Worm (Caenorhabditis elegans): ENCODE data around the gene C18C4.7.

C18C4.7 gene

DNA sequence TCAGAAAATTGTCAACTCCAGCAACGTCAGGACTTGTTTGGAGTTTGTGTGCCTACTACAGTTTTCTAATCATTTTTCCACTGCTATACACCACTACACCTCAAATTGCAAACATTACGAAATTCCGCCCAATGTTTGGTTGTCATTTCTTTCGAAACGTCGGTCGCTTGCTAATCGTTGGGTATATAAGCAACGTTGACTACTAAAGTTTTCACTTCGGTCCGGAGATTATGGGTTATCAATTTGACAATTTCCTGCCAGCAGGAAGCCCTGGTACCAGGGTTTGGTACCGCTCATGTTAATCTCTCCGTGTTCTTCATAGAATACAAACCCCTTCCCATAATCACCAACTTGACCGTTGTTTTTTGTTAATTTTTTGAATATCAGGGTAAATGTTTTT lies 9.0 kb upstream of the C18C4.7 start (continued):
- no peak for TF ChIP-seq lag-1 (GFP tag; IDR thresholded peaks at IDR 0.05)
- TF ChIP-seq madf-8 (GFP tag; conservative IDR thresholded peaks at IDR 0.05): no peak
- no peak for TF ChIP-seq egl-18 (GFP tag; IDR thresholded peaks at IDR 0.05)
- no peak for TF ChIP-seq attf-6 (GFP tag; IDR thresholded peaks at IDR 0.05)
- no peak for TF ChIP-seq ceh-100 (GFP tag; IDR thresholded peaks at IDR 0.05)
- TF ChIP-seq hlh-26 (GFP tag; conservative IDR thresholded peaks at IDR 0.05): no peak
- TF ChIP-seq madf-3 (GFP tag; IDR thresholded peaks at IDR 0.05): no peak
- no peak for TF ChIP-seq madf-6 (GFP tag; IDR thresholded peaks at IDR 0.05)
- no peak for TF ChIP-seq mel-28 (tag; optimal IDR thresholded peaks at IDR 0.05; ENCODE audit: borderline replicate concordance)
- peak; percentile 53 for TF ChIP-seq lin-40 (tag; optimal IDR thresholded peaks at IDR 0.05)
- no peak for TF ChIP-seq ceh-79 (tag; optimal IDR thresholded peaks at IDR 0.05)
- peak; percentile 50 for TF ChIP-seq ZK185.1 (tag; optimal IDR thresholded peaks at IDR 0.05; ENCODE audit: poor library complexity, severe bottlenecking)
- no peak for TF ChIP-seq B0336.3 (GFP tag; IDR thresholded peaks at IDR 0.05)
- peak; percentile 6 for TF ChIP-seq lin-54 (GFP tag; optimal IDR thresholded peaks at IDR 0.05)
- TF ChIP-seq let-607 (tag; optimal IDR thresholded peaks at IDR 0.05): peak; percentile 37 to 75
- TF ChIP-seq ekl-4 (GFP tag; IDR thresholded peaks at IDR 0.05): no peak
- no peak for TF ChIP-seq let-526 (GFP tag; IDR thresholded peaks at IDR 0.05)
- TF ChIP-seq ztf-28 (GFP tag; IDR thresholded peaks at IDR 0.05): no peak
- TF ChIP-seq repo-1 (tag; optimal IDR thresholded peaks at IDR 0.05): peak; percentile 63

DNA sequence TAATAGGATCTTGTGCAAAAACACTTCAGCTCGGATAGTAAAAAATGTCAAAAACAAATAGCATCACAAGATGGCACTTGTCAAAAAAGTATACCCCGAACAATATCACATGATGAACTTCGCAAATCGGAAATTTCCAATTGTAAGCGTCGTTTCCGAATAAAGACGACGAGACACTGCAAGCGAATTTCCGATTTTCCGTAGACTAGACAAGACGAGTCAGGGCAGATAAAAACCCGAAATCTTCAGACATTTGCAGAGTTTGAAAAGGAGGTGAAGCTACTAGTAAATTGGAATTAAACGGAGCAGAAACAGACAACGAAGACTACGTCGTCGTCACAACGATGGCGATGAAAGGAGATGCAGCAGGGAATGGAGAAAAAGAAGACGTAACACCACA lies 4.7 kb upstream of the C18C4.7 start:
- TF ChIP-seq Y53G8AR.9 (GFP tag; conservative IDR thresholded peaks at IDR 0.05) (no peak), B0035.1 (tag; optimal IDR thresholded peaks at IDR 0.05) (no peak), ztf-6 (GFP tag; IDR thresholded peaks at IDR 0.05) (no peak), ceh-79 (tag; optimal IDR thresholded peaks at IDR 0.05) (no peak), sea-2 (GFP tag; IDR thresholded peaks at IDR 0.05) (no peak), snpc-3.4 (tag; optimal IDR thresholded peaks at IDR 0.05) (no peak), F55B11.4 (tag; optimal IDR thresholded peaks at IDR 0.05; ENCODE audit: borderline replicate concordance, insufficient read depth) (no peak), mes-4 (tag; optimal IDR thresholded peaks at IDR 0.05) (no peak), dox-1 (GFP tag; IDR thresholded peaks at IDR 0.05) (no peak)

DNA sequence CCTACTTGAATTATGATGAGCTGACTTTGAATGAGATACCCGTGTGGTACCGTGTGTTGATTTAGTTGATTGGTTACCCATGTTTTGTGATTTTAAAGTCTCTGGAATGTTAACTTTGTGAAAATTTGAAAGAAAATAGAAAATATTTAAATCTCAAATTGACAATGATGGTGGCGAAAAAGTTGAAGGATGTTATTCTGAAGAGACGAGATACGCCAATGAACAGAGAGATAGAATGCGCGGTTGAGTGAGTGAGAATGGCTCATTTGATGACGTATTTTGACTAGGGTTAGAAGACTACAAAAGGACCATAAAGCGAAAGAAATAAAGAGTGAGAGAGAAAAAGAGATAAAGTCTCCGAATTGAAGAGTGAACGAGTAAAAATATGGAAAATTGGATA lies 3.4 kb upstream of the C18C4.7 start, which contains the start of gene glb-6:
glb-6 (minus strand) TSS at position 101 of the 400 bp plus-strand sequence.
- TF ChIP-seq bed-1 (GFP tag; IDR thresholded peaks at IDR 0.05) (no peak), ama-1 (optimal IDR thresholded peaks at IDR 0.05) (no peak), ama-1 (GFP tag; optimal IDR thresholded peaks at IDR 0.05) (no peak), ceh-58 (GFP tag; IDR thresholded peaks at IDR 0.05) (no peak), ztf-3 (GFP tag; optimal IDR thresholded peaks at IDR 0.05) (no peak), rcor-1 (GFP tag; IDR thresholded peaks at IDR 0.05) (no peak), egl-18 (GFP tag; IDR thresholded peaks at IDR 0.05) (no peak), D2030.7 (GFP tag; IDR thresholded peaks at IDR 0.05) (no peak), B0035.1 (tag; optimal IDR thresholded peaks at IDR 0.05) (no peak), ztf-22 (GFP tag; optimal IDR thresholded peaks at IDR 0.05) (no peak), F37B4.10 (GFP tag; IDR thresholded peaks at IDR 0.05) (no peak), ceh-40 (GFP tag; IDR thresholded peaks at IDR 0.05) (no peak), ztf-18 (tag; optimal IDR thresholded peaks at IDR 0.05) (no peak), ztf-25 (GFP tag; IDR thresholded peaks at IDR 0.05) (no peak), repo-1 (tag; optimal IDR thresholded peaks at IDR 0.05) (no peak), let-526 (GFP tag; IDR thresholded peaks at IDR 0.05) (no peak)

Data from whole organism, young adult.